Fruit fly (Drosophila melanogaster) whole organism, embryonic: ENCODE measurements around the gene CG7227.

Experiments
- Bdp1 ChIP-seq: fragments of 200-800 bp; sonication (Bioruptor generic); optimal IDR thresholded peaks from 3 replicates; lab custom pipeline; 2016; ENCODE audit warnings: missing biosample characterization, missing genetic modification characterization
- CG10267 ChIP-seq: fragments of 200-800 bp; sonication (Bioruptor generic); optimal IDR thresholded peaks from 2 replicates; lab custom pipeline; 2018; ENCODE audit warnings: missing biosample characterization, mild to moderate bottlenecking, missing genetic modification characterization, moderate library complexity
- CG12155 ChIP-seq: fragments of 200-800 bp; sonication (Bioruptor generic); optimal IDR thresholded peaks from 3 replicates; lab custom pipeline; 2016; ENCODE audit warnings: missing biosample characterization, missing genetic modification characterization
- CG13123 ChIP-seq: fragments of 200-800 bp; sonication (Bioruptor generic); optimal IDR thresholded peaks from 2 replicates; lab custom pipeline; 2016; ENCODE audit warnings: missing biosample characterization, missing genetic modification characterization
- CG16813 ChIP-seq: fragments of 200-800 bp; sonication (Bioruptor generic); IDR thresholded peaks from 3 replicates; pipeline ENCODE4 v1.3.6; 2022; ENCODE audit warnings: missing biosample characterization, missing genetic modification characterization; ENCODE audit not compliant: partially characterized antibody
- CG16863 ChIP-seq: fragments of 200-800 bp; sonication (Bioruptor generic); optimal IDR thresholded peaks from 3 replicates; lab custom pipeline; 2016; ENCODE audit warnings: missing biosample characterization, missing genetic modification characterization
- CG17359 ChIP-seq: fragments of 200-800 bp; sonication (Bioruptor generic); optimal IDR thresholded peaks from 3 replicates; lab custom pipeline; 2018; ENCODE audit warnings: missing biosample characterization, mild to moderate bottlenecking, missing genetic modification characterization, moderate library complexity
- CG17612 ChIP-seq: fragments of 200-800 bp; sonication (Bioruptor generic); IDR thresholded peaks from 2 replicates; pipeline ENCODE4 v1.3.6; 2022; ENCODE audit warnings: missing biosample characterization, missing genetic modification characterization
- CG18619 ChIP-seq: fragments of 200-800 bp; sonication (Bioruptor generic); optimal IDR thresholded peaks from 3 replicates; lab custom pipeline; 2017; ENCODE audit warnings: missing biosample characterization, mild to moderate bottlenecking, missing genetic modification characterization
- CG2202 ChIP-seq: fragments of 200-800 bp; sonication (Bioruptor generic); optimal IDR thresholded peaks from 2 replicates; lab custom pipeline; 2018; ENCODE audit warnings: missing biosample characterization, mild to moderate bottlenecking, missing genetic modification characterization
- CG31441 ChIP-seq: fragments of 200-800 bp; sonication (Bioruptor generic); IDR thresholded peaks from 2 replicates; pipeline ENCODE4 v1.3.6; 2022; ENCODE audit warnings: missing biosample characterization, missing genetic modification characterization
- CG34376 ChIP-seq: fragments of 200-800 bp; sonication (Bioruptor generic); optimal IDR thresholded peaks from 2 replicates; lab custom pipeline; 2018; ENCODE audit warnings: missing biosample characterization, mild to moderate bottlenecking, missing genetic modification characterization
- CG3838 ChIP-seq: fragments of 200-800 bp; sonication (Bioruptor generic); optimal IDR thresholded peaks from 3 replicates; lab custom pipeline; 2016; ENCODE audit warnings: missing biosample characterization, missing genetic modification characterization
- CG43689 ChIP-seq: fragments of 200-800 bp; sonication (Bioruptor generic); IDR thresholded peaks from 2 replicates; pipeline ENCODE4 v1.3.6; 2022; ENCODE audit warnings: missing biosample characterization, missing genetic modification characterization
- CG4617 ChIP-seq: fragments of 200-800 bp; sonication (Bioruptor generic); optimal IDR thresholded peaks from 3 replicates; lab custom pipeline; 2016; ENCODE audit warnings: missing biosample characterization, missing genetic modification characterization, borderline replicate concordance
- CG7786 ChIP-seq: fragments of 200-800 bp; sonication (Bioruptor generic); optimal IDR thresholded peaks from 2 replicates; lab custom pipeline; 2016; ENCODE audit warnings: missing biosample characterization, missing genetic modification characterization
- CG7839 ChIP-seq: fragments of 200-800 bp; sonication (Bioruptor generic); optimal IDR thresholded peaks from 3 replicates; lab custom pipeline; 2018; ENCODE audit warnings: missing biosample characterization, mild to moderate bottlenecking, missing genetic modification characterization, moderate library complexity
- CG9932 ChIP-seq: fragments of 200-800 bp; sonication (Bioruptor generic); IDR thresholded peaks from 2 replicates; pipeline ENCODE4 v1.3.6; 2022; ENCODE audit warnings: missing biosample characterization, missing genetic modification characterization
- CkIIα-i1 ChIP-seq: fragments of 200-800 bp; sonication (Bioruptor generic); IDR thresholded peaks from 2 replicates; pipeline ENCODE4 v1.3.6; 2022; ENCODE audit warnings: missing biosample characterization, missing genetic modification characterization
- Dfd ChIP-seq, 2 experiments: fragments of >200 bp; optimal IDR thresholded peaks; 2 replicates each; lab custom pipeline; 2017; ENCODE audit warnings: missing biosample characterization in 2 of 2, missing genetic modification characterization in 2 of 2
- Dll ChIP-seq: fragments of 200-800 bp; sonication (Bioruptor generic); IDR thresholded peaks from 4 replicates; pipeline ENCODE4 v1.3.6; 2022; ENCODE audit warnings: missing biosample characterization, missing genetic modification characterization; ENCODE audit not compliant: partially characterized antibody
- ERR ChIP-seq: fragments of 200-800 bp; sonication (Bioruptor generic); optimal IDR thresholded peaks from 2 replicates; lab custom pipeline; 2016; ENCODE audit warnings: missing biosample characterization, missing genetic modification characterization
- Eip74EF ChIP-seq, 2 experiments: fragments of 200-800 bp in 1 of 2; fragments of >200 bp in 1 of 2; sonication (Bioruptor generic) in 1 of 2; optimal IDR thresholded peaks; 2 replicates each; lab custom pipeline; 2017 to 2019; ENCODE audit warnings: missing biosample characterization in 2 of 2, missing genetic modification characterization in 2 of 2, mild to moderate bottlenecking in 1 of 2, moderate library complexity in 1 of 2
- Hr39 ChIP-seq: fragments of >200 bp; optimal IDR thresholded peaks from 2 replicates; lab custom pipeline; 2017
- Hr78 ChIP-seq, 2 experiments: fragments of 200-800 bp in 1 of 2; fragments of >200 bp in 1 of 2; sonication (Bioruptor generic) in 1 of 2; optimal IDR thresholded peaks; 2 replicates each; lab custom pipeline; 2017 to 2019; ENCODE audit warnings: missing biosample characterization in 2 of 2, missing genetic modification characterization in 2 of 2, mild to moderate bottlenecking in 1 of 2, moderate library complexity in 1 of 2
- Max ChIP-seq: fragments of 200-800 bp; sonication (Bioruptor generic); optimal IDR thresholded peaks from 2 replicates; lab custom pipeline; 2016; ENCODE audit warnings: missing biosample characterization, mild to moderate bottlenecking, missing genetic modification characterization
- NFAT ChIP-seq: fragments of 200-800 bp; sonication (Bioruptor generic); IDR thresholded peaks from 2 replicates; pipeline ENCODE4 v1.3.6; 2022; ENCODE audit warnings: missing biosample characterization, missing genetic modification characterization
- Pdp1 ChIP-seq, 2 experiments: fragments of 200-800 bp; sonication (Bioruptor generic); optimal IDR thresholded peaks; 3 replicates each; lab custom pipeline; 2016; ENCODE audit warnings: missing biosample characterization in 2 of 2, missing genetic modification characterization in 2 of 2, mild to moderate bottlenecking in 1 of 2, moderate library complexity in 1 of 2
- TFAM ChIP-seq: fragments of 200-800 bp; sonication (Bioruptor generic); optimal IDR thresholded peaks from 2 replicates; lab custom pipeline; 2017; ENCODE audit warnings: missing biosample characterization, missing genetic modification characterization, inconsistent platforms
- abd-A ChIP-seq: fragments of 200-800 bp; sonication (Bioruptor generic); optimal IDR thresholded peaks from 3 replicates; lab custom pipeline; 2019; ENCODE audit warnings: missing biosample characterization, mild to moderate bottlenecking, missing genetic modification characterization, moderate library complexity
- al ChIP-seq: fragments of 200-800 bp; sonication (Bioruptor generic); IDR thresholded peaks from 2 replicates; pipeline ENCODE4 v1.3.6; 2022; ENCODE audit warnings: missing biosample characterization, missing genetic modification characterization
- aop ChIP-seq: fragments of 200-800 bp; sonication (Bioruptor generic); IDR thresholded peaks from 2 replicates; pipeline ENCODE4 v1.3.6; 2022; ENCODE audit warnings: missing biosample characterization, missing genetic modification characterization
- chm ChIP-seq: fragments of 200-800 bp; sonication (Bioruptor generic); IDR thresholded peaks from 2 replicates; pipeline ENCODE4 v1.3.6; 2022; ENCODE audit warnings: missing biosample characterization, missing genetic modification characterization
- en ChIP-seq: fragments of 200-800 bp; sonication (Bioruptor generic); optimal IDR thresholded peaks from 2 replicates; lab custom pipeline; 2016; ENCODE audit warnings: missing biosample characterization, missing genetic modification characterization
- exex ChIP-seq: fragments of 200-800 bp; sonication (Bioruptor generic); optimal IDR thresholded peaks from 4 replicates; lab custom pipeline; 2018; ENCODE audit warnings: missing biosample characterization, mild to moderate bottlenecking, missing genetic modification characterization, moderate library complexity
- fru ChIP-seq: fragments of >200 bp; optimal IDR thresholded peaks from 2 replicates; lab custom pipeline; 2017
- gce ChIP-seq: fragments of 200-800 bp; sonication (Bioruptor generic); IDR thresholded peaks from 3 replicates; pipeline ENCODE4 v1.3.6; 2022; ENCODE audit warnings: missing biosample characterization, missing genetic modification characterization
- grn ChIP-seq: fragments of 200-800 bp; sonication (Bioruptor generic); optimal IDR thresholded peaks from 3 replicates; lab custom pipeline; 2017; ENCODE audit warnings: missing biosample characterization, missing genetic modification characterization
- inv ChIP-seq: fragments of 200-800 bp; sonication (Bioruptor generic); IDR thresholded peaks from 2 replicates; pipeline ENCODE4 v1.3.6; 2022; ENCODE audit warnings: missing biosample characterization, missing genetic modification characterization; ENCODE audit not compliant: partially characterized antibody
- ken ChIP-seq: fragments of 200-800 bp; sonication (Bioruptor generic); IDR thresholded peaks from 3 replicates; pipeline ENCODE4 v1.3.6; 2022; ENCODE audit warnings: missing biosample characterization, missing genetic modification characterization
- mld ChIP-seq: fragments of 200-800 bp; sonication (Bioruptor generic); IDR thresholded peaks from 3 replicates; pipeline ENCODE4 v1.3.6; 2022; ENCODE audit warnings: missing biosample characterization, missing genetic modification characterization; ENCODE audit not compliant: partially characterized antibody
- pum ChIP-seq: fragments of 200-800 bp; sonication (Bioruptor generic); optimal IDR thresholded peaks from 2 replicates; lab custom pipeline; 2016; ENCODE audit warnings: missing biosample characterization, missing genetic modification characterization
- pzg ChIP-seq: fragments of 200-800 bp; sonication (Bioruptor generic); optimal IDR thresholded peaks from 3 replicates; lab custom pipeline; 2018; ENCODE audit warnings: missing biosample characterization, mild to moderate bottlenecking, missing genetic modification characterization, moderate library complexity
- ro ChIP-seq: fragments of 200-800 bp; sonication (Bioruptor generic); IDR thresholded peaks from 2 replicates; pipeline ENCODE4 v1.3.6; 2022; ENCODE audit warnings: missing biosample characterization, missing genetic modification characterization
- sc ChIP-seq, 3 experiments: fragments of >200 bp in 2 of 3; fragments of 200-800 bp in 1 of 3; sonication (Bioruptor generic) in 1 of 3; optimal IDR thresholded peaks; 2 replicates in 2 of 3; 3 replicates in 1 of 3; lab custom pipeline; 2017; ENCODE audit warnings: mild to moderate bottlenecking in 1 of 3, missing biosample characterization in 1 of 3, missing genetic modification characterization in 1 of 3, missing genetic modification reagents in 1 of 3
- sim ChIP-seq: fragments of 200-800 bp; sonication (Bioruptor generic); IDR thresholded peaks from 2 replicates; pipeline ENCODE4 v1.3.6; 2022; ENCODE audit warnings: missing biosample characterization, missing genetic modification characterization
- slbo ChIP-seq: fragments of 200-800 bp; sonication (Bioruptor generic); IDR thresholded peaks from 2 replicates; pipeline ENCODE4 v1.3.6; 2022; ENCODE audit warnings: missing biosample characterization, missing genetic modification characterization
- tgo ChIP-seq: fragments of 200-800 bp; sonication (Bioruptor generic); IDR thresholded peaks from 3 replicates; pipeline ENCODE4 v1.3.6; 2022; ENCODE audit warnings: missing biosample characterization, missing genetic modification characterization
- trh ChIP-seq: fragments of 200-800 bp; sonication (Bioruptor generic); optimal IDR thresholded peaks from 2 replicates; lab custom pipeline; 2016; ENCODE audit warnings: missing biosample characterization, missing genetic modification characterization
- tup ChIP-seq: fragments of 200-800 bp; sonication (Bioruptor generic); optimal IDR thresholded peaks from 2 replicates; lab custom pipeline; 2016; ENCODE audit warnings: missing biosample characterization, mild to moderate bottlenecking, missing genetic modification characterization, moderate library complexity
- wek ChIP-seq: fragments of 200-800 bp; sonication (Bioruptor generic); optimal IDR thresholded peaks from 3 replicates; lab custom pipeline; 2018; ENCODE audit warnings: missing biosample characterization, mild to moderate bottlenecking, missing genetic modification characterization, moderate library complexity

CG7227 gene

dm6 chr2L:8034734-8035133, 36.8 kb upstream of the CG7227 start (continued):
- peak; percentile 72 for TF ChIP-seq slbo (GFP tag; lab: Robert Waterston, UW)
- TF ChIP-seq trh (GFP tag; lab: Kevin White, UChicago) = no peak
- TF ChIP-seq CG3838 (GFP tag; lab: Kevin White, UChicago) = no peak
- TF ChIP-seq tup = no peak
- TF ChIP-seq ERR (GFP tag; lab: Kevin White, UChicago) = no peak
- no peak for TF ChIP-seq Hr78 (GFP tag; optimal IDR thresholded peaks at IDR 0.05; lab: Kevin White, UChicago)
- TF ChIP-seq gce (GFP tag; lab: Robert Waterston, UW) = 0 out of 3 replicates have a peak, but pooled peaks have one; percentile 36
- TF ChIP-seq abd-A (tag; lab: Kevin White, UChicago) = no peak
- no peak for TF ChIP-seq Dfd (GFP tag; optimal IDR thresholded peaks at IDR 0.05; lab: Kevin White, UChicago)
- TF ChIP-seq exex (tag; lab: Kevin White, UChicago) = no peak
- peak; percentile 52; the same call in 1 of the 2 replicates for TF ChIP-seq CG31441
- no peak for TF ChIP-seq CG7786 (GFP tag; lab: Kevin White, UChicago)
- TF ChIP-seq NFAT (GFP tag; lab: Robert Waterston, UW) = no peak
- peak; percentile 29 for TF ChIP-seq wek
- peak; percentile 21 for TF ChIP-seq CG12155 (GFP tag; lab: Kevin White, UChicago)
- no peak for TF ChIP-seq aop
- TF ChIP-seq Hr39 (lab: Kevin White, UChicago) = no peak
- no peak for TF ChIP-seq ro (GFP tag; lab: Robert Waterston, UW)
- peak; percentile 36 to 39 for TF ChIP-seq Pdp1 (GFP tag; optimal IDR thresholded peaks at IDR 0.05; lab: Kevin White, UChicago)
- no peak for TF ChIP-seq fru (lab: Kevin White, UChicago)
- TF ChIP-seq CG34376 (GFP tag; lab: Kevin White, UChicago) = no peak
- TF ChIP-seq CG2202 (tag; lab: Kevin White, UChicago) = peak; percentile 1
- peak; percentile 67; the same call in 1 of the 2 replicates for TF ChIP-seq chm
- no peak for TF ChIP-seq CG13123
- peak; percentile 48; the same call in 1 of the 2 replicates for TF ChIP-seq CG17612 (GFP tag; lab: Robert Waterston, UW)
- no peak for TF ChIP-seq pzg (GFP tag; lab: Kevin White, UChicago)
- peak; percentile 6 for TF ChIP-seq Bdp1 (GFP tag; lab: Kevin White, UChicago)
- TF ChIP-seq en (GFP tag; lab: Kevin White, UChicago) = no peak
- TF ChIP-seq TFAM = no peak
- TF ChIP-seq inv (GFP tag; lab: Robert Waterston, UW) = no peak
- TF ChIP-seq ken (GFP tag; lab: Robert Waterston, UW) = no peak
- TF ChIP-seq CG43689 (GFP tag; lab: Robert Waterston, UW) = no peak
- peak; percentile 32 for TF ChIP-seq pum (GFP tag; lab: Kevin White, UChicago)
- peak; percentile 57; the same call in 2 of the 3 replicates for TF ChIP-seq tgo (GFP tag; lab: Robert Waterston, UW)
- TF ChIP-seq Dll (GFP tag; lab: Robert Waterston, UW) = no peak
- peak; percentile 69 for TF ChIP-seq CG7839 (tag; lab: Kevin White, UChicago)
- peak; percentile 41 for TF ChIP-seq CG16863 (GFP tag; lab: Kevin White, UChicago)
- peak; percentile 31; the same call in 1 of the 2 replicates for TF ChIP-seq CG9932 (GFP tag; lab: Robert Waterston, UW)
- no peak for TF ChIP-seq CkIIα-i1
- TF ChIP-seq sc (optimal IDR thresholded peaks at IDR 0.05; lab: Kevin White, UChicago) = no peak
- TF ChIP-seq sc (GFP tag; optimal IDR thresholded peaks at IDR 0.05; lab: Kevin White, UChicago) = peak; percentile 9
- TF ChIP-seq al (GFP tag; lab: Robert Waterston, UW) = 0 out of 2 replicates have a peak, but pooled peaks have one; percentile 23
- no peak for TF ChIP-seq mld
- no peak for TF ChIP-seq grn (GFP tag; lab: Kevin White, UChicago)
- no peak for TF ChIP-seq CG4617
- peak; percentile 52 for TF ChIP-seq CG10267 (tag; lab: Kevin White, UChicago)
- TF ChIP-seq sim = no peak
- TF ChIP-seq CG18619 (GFP tag; lab: Kevin White, UChicago) = peak; percentile 23
- TF ChIP-seq CG16813 (GFP tag; lab: Robert Waterston, UW) = no peak
- peak in 1 of 2 experiments; percentile 49 for TF ChIP-seq Eip74EF (GFP tag; optimal IDR thresholded peaks at IDR 0.05; lab: Kevin White, UChicago)
- peak; percentile 24 for TF ChIP-seq Max (GFP tag; lab: Kevin White, UChicago)
- TF ChIP-seq CG17359 (tag; lab: Kevin White, UChicago) = peak; percentile 51
